Fruit fly (Drosophila melanogaster): ENCODE measurements around the gene CG11586.

Gene CG11586

dm6 chr3L:4254301-4254834 lies 7.9 kb downstream of the CG11586 start, which contains the start of the genes ago and CG1265:
Gene ago, minus strand, starts transcription at chr3L:4254306.
Gene CG1265, plus strand, starts transcription at chr3L:4254776.
- TF ChIP-seq Snoo (tag; optimal IDR thresholded peaks at IDR 0.05) (peak; percentile 37), CG17806 (tag; optimal IDR thresholded peaks at IDR 0.05) (peak; percentile 20), CG9948 (tag; optimal IDR thresholded peaks at IDR 0.05) (peak; percentile 6), rn (GFP tag; IDR thresholded peaks at IDR 0.05) (no peak), CG15710 (tag; optimal IDR thresholded peaks at IDR 0.05) (peak; percentile 44), CG8159 (tag; optimal IDR thresholded peaks at IDR 0.05) (peak; percentile 39), CG8301 (tag; optimal IDR thresholded peaks at IDR 0.05) (no peak), CG4496 (GFP tag; IDR thresholded peaks at IDR 0.05) (peak; percentile 20; the same call in 2 of the 3 replicates), Ets98B (GFP tag; IDR thresholded peaks at IDR 0.05) (0 out of 2 replicates have a peak, but pooled peaks have one; percentile 1)

- TF ChIP-seq CG34367 (tag; optimal IDR thresholded peaks at IDR 0.05) (no peak), Snoo (tag; optimal IDR thresholded peaks at IDR 0.05) (no peak), fd96Ca (GFP tag; IDR thresholded peaks at IDR 0.05) (0 out of 3 replicates have a peak, but pooled peaks have one; percentile 10), D1 (tag; optimal IDR thresholded peaks at IDR 0.05) (no peak), CG4496 (GFP tag; IDR thresholded peaks at IDR 0.05) (no peak), Ets98B (GFP tag; IDR thresholded peaks at IDR 0.05) (peak; percentile 6; the same call in 1 of the 2 replicates), CG9948 (tag; optimal IDR thresholded peaks at IDR 0.05) (no peak), CG17806 (tag; optimal IDR thresholded peaks at IDR 0.05) (no peak)
These were observed 8.5 kb downstream of the CG11586 start for dm6 chr3L:4253611-4254300.

- TF ChIP-seq CG13204 (GFP tag; optimal IDR thresholded peaks at IDR 0.05) (no peak), CG9948 (tag; optimal IDR thresholded peaks at IDR 0.05) (peak; percentile 27), gl (tag; optimal IDR thresholded peaks at IDR 0.05) (no peak), CG4496 (GFP tag; IDR thresholded peaks at IDR 0.05) (peak; percentile 40; the same call in 1 of the 3 replicates), CG8301 (tag; optimal IDR thresholded peaks at IDR 0.05) (no peak), CG8159 (tag; optimal IDR thresholded peaks at IDR 0.05) (no peak), EcR (GFP tag; optimal IDR thresholded peaks at IDR 0.05) (peak; percentile 70), CG34367 (tag; optimal IDR thresholded peaks at IDR 0.05) (peak; percentile 8), CG17806 (tag; optimal IDR thresholded peaks at IDR 0.05) (peak; percentile 30), fd96Ca (GFP tag; IDR thresholded peaks at IDR 0.05) (peak; percentile 29; the same call in 1 of the 3 replicates)
These were observed 9.2 kb downstream of the CG11586 start for dm6 chr3L:4252862-4253610.

DNA sequence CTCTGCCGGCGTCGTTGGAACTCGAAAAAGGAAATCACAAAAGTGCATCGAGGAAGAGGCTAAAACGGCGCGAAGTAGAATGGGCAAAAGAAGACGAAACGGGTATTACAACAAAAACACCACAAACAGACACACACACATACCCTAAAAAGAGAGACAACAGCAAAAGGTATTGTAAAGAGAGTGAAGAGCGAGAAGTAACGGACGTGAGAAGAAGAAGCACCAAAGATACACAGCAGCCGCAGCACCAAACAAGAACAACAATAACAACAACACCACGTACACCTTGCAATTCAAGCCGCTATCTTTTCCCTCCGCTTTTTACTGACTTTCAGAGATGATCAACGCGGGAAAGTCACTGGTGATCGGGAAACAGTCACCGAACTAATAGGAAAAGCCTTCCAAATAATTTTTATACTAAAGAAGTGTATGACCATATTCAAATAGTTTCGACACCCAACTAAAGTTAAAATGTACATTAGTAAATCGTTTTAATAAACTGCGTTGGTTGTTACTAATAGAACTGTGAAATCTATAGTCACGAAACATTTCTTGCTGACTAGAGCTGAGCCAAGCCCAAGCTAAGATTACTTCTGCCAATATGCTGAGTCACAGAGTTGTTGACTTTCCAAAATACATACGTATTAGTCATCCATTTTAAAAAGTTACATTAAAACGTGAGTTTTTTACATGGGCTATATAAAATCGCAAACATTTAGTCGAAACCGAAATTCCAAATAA lies 10.0 kb downstream of the CG11586 start:
- TF ChIP-seq EcR (GFP tag; optimal IDR thresholded peaks at IDR 0.05) (peak; percentile 69), gl (tag; optimal IDR thresholded peaks at IDR 0.05) (peak; percentile 70), CG4496 (GFP tag; IDR thresholded peaks at IDR 0.05) (0 out of 3 replicates have a peak, but pooled peaks have one; percentile 28), CG17806 (tag; optimal IDR thresholded peaks at IDR 0.05) (no peak), Pif1A (GFP tag; optimal IDR thresholded peaks at IDR 0.05) (no peak)

DNA sequence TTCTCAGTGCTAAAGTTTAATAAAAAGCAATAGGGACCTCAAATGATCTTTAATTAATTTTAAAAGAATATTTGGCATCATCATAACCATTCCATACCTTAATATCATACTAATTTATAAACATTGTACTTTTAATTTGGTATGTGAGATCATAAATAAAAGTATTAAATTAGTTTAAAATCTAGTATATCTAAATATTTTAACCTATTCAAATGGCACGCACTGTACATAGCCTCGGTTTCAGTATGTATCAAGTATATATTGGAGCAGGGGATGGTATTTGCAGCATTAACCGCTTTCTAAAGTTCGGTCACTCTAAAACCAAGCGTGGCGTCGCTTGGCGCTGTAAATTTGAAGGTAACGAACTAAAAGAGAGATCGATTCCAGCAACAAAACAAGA lies 19.8 kb downstream of the CG11586 start, which contains the start of gene pav:
Gene pav, plus strand, starts transcription at position 307 of the 400 bp plus-strand sequence.
- TF ChIP-seq Ets98B (GFP tag; IDR thresholded peaks at IDR 0.05) (peak; percentile 37; the same call in 1 of the 2 replicates), CG17806 (tag; optimal IDR thresholded peaks at IDR 0.05) (peak; percentile 18), rn (GFP tag; IDR thresholded peaks at IDR 0.05) (no peak), CG4496 (GFP tag; IDR thresholded peaks at IDR 0.05) (peak; percentile 55; the same call in 1 of the 3 replicates), CG15710 (tag; optimal IDR thresholded peaks at IDR 0.05) (peak; percentile 41), CG32121 (GFP tag; IDR thresholded peaks at IDR 0.05) (peak; percentile 55; the same call in 1 of the 2 replicates), CG10348 (GFP tag; IDR thresholded peaks at IDR 0.05) (no peak), CG12605 (GFP tag; IDR thresholded peaks at IDR 0.05) (peak; percentile 41), gl (tag; optimal IDR thresholded peaks at IDR 0.05) (no peak), fd96Ca (GFP tag; IDR thresholded peaks at IDR 0.05) (no peak)

DNA sequence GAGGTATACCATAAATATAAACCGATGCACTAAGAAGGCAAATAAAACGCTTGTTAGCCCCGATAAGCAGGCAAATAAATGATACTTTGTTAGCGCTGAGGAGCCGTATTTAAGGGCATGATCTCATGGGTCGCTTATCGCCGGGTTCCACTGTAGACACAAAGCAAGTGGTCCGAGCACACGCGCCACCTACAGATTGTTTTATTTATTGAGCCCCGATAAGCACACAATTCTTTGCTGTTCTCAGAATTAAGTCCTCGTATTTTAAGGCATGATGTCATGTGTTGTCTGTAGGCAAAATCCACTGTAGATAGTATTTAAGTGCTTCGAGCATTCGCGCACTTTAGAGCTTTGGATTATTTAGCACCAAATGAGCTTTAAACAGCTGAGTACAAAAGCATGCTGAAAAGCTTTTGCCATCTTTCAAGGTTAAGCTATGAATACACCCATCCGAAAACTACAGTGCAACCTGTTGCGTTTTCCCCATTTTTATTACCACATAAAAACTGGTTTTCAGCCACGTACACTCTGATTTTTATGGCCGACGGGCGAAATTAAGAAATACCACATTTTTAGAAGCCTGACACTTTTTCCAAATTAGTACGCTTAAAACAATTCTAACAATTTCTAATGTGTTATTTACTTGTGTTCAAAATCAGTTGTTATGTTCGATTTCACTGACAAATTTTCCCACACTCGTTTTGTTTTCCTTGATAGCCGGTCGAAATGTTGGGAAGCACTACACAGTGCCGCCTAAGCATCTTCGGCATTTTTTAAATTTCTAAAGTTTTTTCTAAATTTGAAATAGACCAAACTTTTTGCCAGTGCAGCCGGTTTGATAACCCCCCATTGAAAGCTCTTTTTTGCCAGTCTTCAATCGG lies 22.6 kb downstream of the CG11586 start, which contains the start of gene Sqor:
Gene Sqor, plus strand, starts transcription at position 732 of the 881 bp plus-strand sequence.
- TF ChIP-seq Pif1B (GFP tag; optimal IDR thresholded peaks at IDR 0.05) = no peak
- TF ChIP-seq CG10348 (GFP tag; IDR thresholded peaks at IDR 0.05) = peak; percentile 82
- TF ChIP-seq Snoo (tag; optimal IDR thresholded peaks at IDR 0.05) = peak; percentile 93
- TF ChIP-seq CG32121 (GFP tag; IDR thresholded peaks at IDR 0.05) = peak; percentile 93
- peak; percentile 85 for TF ChIP-seq D1 (tag; optimal IDR thresholded peaks at IDR 0.05)
- peak; percentile 93 for TF ChIP-seq Ets98B (GFP tag; IDR thresholded peaks at IDR 0.05)
- peak; percentile 85 for TF ChIP-seq rn (GFP tag; IDR thresholded peaks at IDR 0.05)
- no peak for TF ChIP-seq Pif1A (GFP tag; optimal IDR thresholded peaks at IDR 0.05)
- TF ChIP-seq CG15710 (tag; optimal IDR thresholded peaks at IDR 0.05) = peak; percentile 92
- TF ChIP-seq CG17806 (tag; optimal IDR thresholded peaks at IDR 0.05) = peak; percentile 92
- TF ChIP-seq CG34367 (tag; optimal IDR thresholded peaks at IDR 0.05) = peak; percentile 91
- TF ChIP-seq EcR (GFP tag; optimal IDR thresholded peaks at IDR 0.05) = peak; percentile 97
- TF ChIP-seq CG13204 (GFP tag; optimal IDR thresholded peaks at IDR 0.05) = no peak
- peak; percentile 98 for TF ChIP-seq CG14655 (GFP tag; optimal IDR thresholded peaks at IDR 0.05)
- peak; percentile 98 for TF ChIP-seq CG8301 (tag; optimal IDR thresholded peaks at IDR 0.05)
- TF ChIP-seq CG4496 (GFP tag; IDR thresholded peaks at IDR 0.05) = peak; percentile 96
- peak; percentile 97 for TF ChIP-seq fd96Ca (GFP tag; IDR thresholded peaks at IDR 0.05)
- TF ChIP-seq gl (tag; optimal IDR thresholded peaks at IDR 0.05) = peak; percentile 82
- TF ChIP-seq CG8159 (tag; optimal IDR thresholded peaks at IDR 0.05) = peak; percentile 95
- peak; percentile 90 for TF ChIP-seq CG12605 (GFP tag; IDR thresholded peaks at IDR 0.05)
- TF ChIP-seq CG9948 (tag; optimal IDR thresholded peaks at IDR 0.05) = peak; percentile 94
